Worm (Caenorhabditis elegans) whole organism, L1 larva: Measurements from ENCODE around the gene nas-7.

Source experiments
- Y116A8C.19 ChIP-seq: sonication (generic microtip); optimal IDR thresholded peaks from 2 replicates; lab custom pipeline; 2016; ENCODE audit warnings: missing compliant biosample characterization, missing genetic modification characterization, borderline replicate concordance
- ama-1 ChIP-seq: fragments of 150-350 bp; optimal IDR thresholded peaks from 2 replicates; lab custom pipeline; 2014
- ceh-8 ChIP-seq: fragments of 200-800 bp; sonication (Bioruptor generic); optimal IDR thresholded peaks from 2 replicates; lab custom pipeline; 2018; ENCODE audit warnings: mild to moderate bottlenecking, missing genetic modification characterization, moderate library complexity, missing compliant biosample characterization
- ceh-88 ChIP-seq: fragments of 200-800 bp; sonication (Bioruptor generic); IDR thresholded peaks from 2 replicates; pipeline ENCODE4 v1.3.6; 2022; ENCODE audit warnings: missing genetic modification characterization, missing compliant biosample characterization
- ces-1 ChIP-seq: fragments of 150-350 bp; optimal IDR thresholded peaks from 2 replicates; lab custom pipeline; 2014; ENCODE audit warnings: missing biosample characterization, missing genetic modification reagents, missing genetic modification characterization
- dpl-1 ChIP-seq, 3 experiments: fragments of 150-350 bp in 2 of 3; sonication (generic microtip) in 1 of 3; optimal IDR thresholded peaks; 2 replicates each; lab custom pipeline; 2014 to 2017; ENCODE audit warnings: missing biosample characterization in 3 of 3, missing genetic modification characterization in 3 of 3, missing genetic modification reagents in 3 of 3
- efl-1 ChIP-seq, 4 experiments: fragments of 150-350 bp; optimal IDR thresholded peaks in 3 of 4; peaks in 1 of 4; 1 replicate in 1 of 4; 2 replicates in 3 of 4; lab custom pipeline; 2014; ENCODE audit warnings: missing biosample characterization in 2 of 4, missing genetic modification characterization in 2 of 4, missing genetic modification reagents in 2 of 4
- efl-3 ChIP-seq: fragments of 200-800 bp; sonication (Bioruptor generic); optimal IDR thresholded peaks from 2 replicates; lab custom pipeline; 2018; ENCODE audit warnings: mild to moderate bottlenecking, missing genetic modification characterization, missing compliant biosample characterization
- egl-27 ChIP-seq, 2 experiments: fragments of 150-350 bp in 1 of 2; sonication (generic microtip); optimal IDR thresholded peaks; 3 replicates each; lab custom pipeline; 2017 to 2018; ENCODE audit warnings: missing biosample characterization in 2 of 2, missing genetic modification characterization in 2 of 2, missing genetic modification reagents in 2 of 2
- elt-2 ChIP-seq: sonication (generic microtip); optimal IDR thresholded peaks from 2 replicates; lab custom pipeline; 2016; ENCODE audit warnings: missing genetic modification characterization, mild to moderate bottlenecking, inconsistent platforms, missing compliant biosample characterization, missing genetic modification reagents
- elt-3 ChIP-seq, 6 experiments: fragments of 150-350 bp in 1 of 6; sonication (generic microtip); optimal IDR thresholded peaks; 2 replicates each; lab custom pipeline; 2017 to 2018; ENCODE audit warnings: missing biosample characterization in 6 of 6, missing genetic modification characterization in 6 of 6, inconsistent platforms in 1 of 6
- ets-5 ChIP-seq: fragments of 200-800 bp; sonication (Bioruptor generic); IDR thresholded peaks from 2 replicates; pipeline ENCODE4 v1.3.6; 2022; ENCODE audit warnings: missing genetic modification characterization, missing compliant biosample characterization
- fkh-8 ChIP-seq: sonication (generic microtip); optimal IDR thresholded peaks from 2 replicates; lab custom pipeline; 2016; ENCODE audit warnings: mild to moderate bottlenecking, missing genetic modification characterization, missing compliant biosample characterization
- grh-1 ChIP-seq: fragments of 200-800 bp; sonication (Bioruptor generic); IDR thresholded peaks from 2 replicates; pipeline ENCODE4 v1.3.6; 2022; ENCODE audit warnings: missing genetic modification reagents, missing genetic modification characterization, missing compliant biosample characterization
- lin-13 ChIP-seq: fragments of 150-350 bp; optimal IDR thresholded peaks from 2 replicates; lab custom pipeline; 2014; ENCODE audit warnings: missing biosample characterization, missing genetic modification reagents, missing genetic modification characterization
- lin-15B ChIP-seq: fragments of 150-350 bp; sonication (generic microtip); optimal IDR thresholded peaks from 3 replicates; lab custom pipeline; 2014; ENCODE audit warnings: missing biosample characterization, missing genetic modification characterization
- lin-35 ChIP-seq, 2 experiments: fragments of 150-350 bp; optimal IDR thresholded peaks; 2 replicates each; lab custom pipeline; 2014; ENCODE audit warnings: missing biosample characterization in 2 of 2, missing genetic modification characterization in 2 of 2, missing genetic modification reagents in 2 of 2
- lin-39 ChIP-seq: fragments of 150-350 bp; optimal IDR thresholded peaks from 2 replicates; lab custom pipeline; 2014; ENCODE audit warnings: missing biosample characterization, missing genetic modification reagents, missing genetic modification characterization
- lsy-2 ChIP-seq, 2 experiments: fragments of 150-350 bp; optimal IDR thresholded peaks; 2 replicates each; lab custom pipeline; 2014; ENCODE audit warnings: missing biosample characterization in 2 of 2, missing genetic modification characterization in 2 of 2
- mdl-1 ChIP-seq, 2 experiments: fragments of 150-350 bp; optimal IDR thresholded peaks; 2 replicates each; lab custom pipeline; 2014 to 2017; ENCODE audit warnings: missing biosample characterization in 2 of 2, missing genetic modification characterization in 2 of 2, inconsistent platforms in 1 of 2
- mep-1 ChIP-seq: fragments of 150-350 bp; optimal IDR thresholded peaks from 2 replicates; lab custom pipeline; 2014; ENCODE audit warnings: missing biosample characterization, missing genetic modification characterization
- nhr-19 ChIP-seq: fragments of 200-800 bp; sonication (Bioruptor generic); conservative IDR thresholded peaks from 2 replicates; pipeline ENCODE4 v1.3.6; 2022; ENCODE audit warnings: missing genetic modification characterization, missing compliant biosample characterization
- nhr-71 ChIP-seq: sonication (generic microtip); optimal IDR thresholded peaks from 2 replicates; lab custom pipeline; 2016; ENCODE audit warnings: mild to moderate bottlenecking, missing genetic modification characterization, moderate library complexity, missing compliant biosample characterization
- snpc-4 ChIP-seq: fragments of 150-350 bp; optimal IDR thresholded peaks from 2 replicates; lab custom pipeline; 2014; ENCODE audit warnings: missing biosample characterization, missing genetic modification characterization
- sox-4 ChIP-seq: sonication (generic microtip); optimal IDR thresholded peaks from 2 replicates; lab custom pipeline; 2016; ENCODE audit warnings: missing genetic modification characterization, missing compliant biosample characterization
- sptf-1 ChIP-seq: fragments of 150-350 bp; optimal IDR thresholded peaks from 2 replicates; lab custom pipeline; 2014; ENCODE audit warnings: missing biosample characterization, missing genetic modification characterization
- swsn-7 ChIP-seq: sonication (generic microtip); optimal IDR thresholded peaks from 2 replicates; lab custom pipeline; 2016; ENCODE audit warnings: missing genetic modification characterization, missing compliant biosample characterization
- tlp-1 ChIP-seq: fragments of 150-350 bp; optimal IDR thresholded peaks from 2 replicates; lab custom pipeline; 2014; ENCODE audit warnings: missing biosample characterization, missing genetic modification characterization
- unc-130 ChIP-seq: fragments of 150-350 bp; optimal IDR thresholded peaks from 2 replicates; lab custom pipeline; 2017; ENCODE audit warnings: missing biosample characterization, missing genetic modification characterization, inconsistent platforms
- unc-62 ChIP-seq: fragments of 150-350 bp; optimal IDR thresholded peaks from 2 replicates; lab custom pipeline; 2014; ENCODE audit warnings: missing biosample characterization, missing genetic modification reagents, missing genetic modification characterization
- unc-98 ChIP-seq: fragments of 200-800 bp; sonication (Bioruptor generic); IDR thresholded peaks from 2 replicates; pipeline ENCODE4 v1.3.6; 2022; ENCODE audit warnings: missing genetic modification characterization, missing compliant biosample characterization
- vab-15 ChIP-seq: sonication (generic microtip); optimal IDR thresholded peaks from 2 replicates; lab custom pipeline; 2017; ENCODE audit warnings: missing genotype, mild to moderate bottlenecking, missing genetic modification characterization, missing compliant biosample characterization
- zip-4 ChIP-seq: fragments of 200-800 bp; sonication (Bioruptor generic); optimal IDR thresholded peaks from 2 replicates; lab custom pipeline; 2018; ENCODE audit warnings: mild to moderate bottlenecking, missing genetic modification characterization, moderate library complexity, missing compliant biosample characterization

The nas-7 gene

ce11 chrII:7385442-7385841, 17.1 kb downstream of the nas-7 start, which contains the start of gene sre-3:
TSS of gene sre-3 (plus strand) at chrII:7385742.
- no peak for TF ChIP-seq vab-15 (tag; lab: Kevin White, UChicago)
- TF ChIP-seq snpc-4, result no peak
- TF ChIP-seq ces-1 (GFP tag; lab: Kevin White, UChicago), result no peak
- no peak for TF ChIP-seq sox-4 (tag; lab: Kevin White, UChicago)
- TF ChIP-seq zip-4 (GFP tag; lab: Kevin White, UChicago), result no peak
- no peak for TF ChIP-seq tlp-1
- no peak for TF ChIP-seq efl-3 (GFP tag; lab: Kevin White, UChicago)
- no peak for TF ChIP-seq ama-1 (lab: Kevin White, UChicago)
- no peak for TF ChIP-seq elt-3 (tag; optimal IDR thresholded peaks at IDR 0.05; lab: Kevin White, UChicago)
- no peak for TF ChIP-seq ceh-8
- no peak for TF ChIP-seq Y116A8C.19 (tag; lab: Kevin White, UChicago)
- TF ChIP-seq elt-2 (tag; lab: Kevin White, UChicago), result no peak
- no peak for TF ChIP-seq unc-98 (GFP tag; lab: Robert Waterston, UW)

DNA sequence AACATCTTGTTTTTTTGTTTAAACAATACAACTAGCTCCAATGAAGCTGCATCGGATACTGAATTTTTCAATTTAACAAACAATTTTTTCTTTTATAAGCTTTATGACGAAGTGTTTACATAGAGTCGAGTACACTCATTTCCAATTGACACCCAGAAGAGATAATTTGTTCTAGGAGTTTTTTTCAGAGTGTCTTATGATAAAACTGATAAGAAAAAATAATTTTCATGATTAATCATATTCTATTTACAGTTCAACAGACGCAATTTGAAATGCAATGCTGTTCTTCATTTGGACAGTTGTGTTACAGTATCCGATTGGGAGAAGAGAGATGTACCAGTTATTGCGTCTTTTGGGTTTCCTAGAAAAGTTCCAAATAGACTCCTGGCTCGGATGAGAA, 20.6 kb downstream of the nas-7 start:
- TF ChIP-seq lin-39 (tag; lab: Kevin White, UChicago), result no peak
- no peak for TF ChIP-seq efl-3 (GFP tag; lab: Kevin White, UChicago)

DNA sequence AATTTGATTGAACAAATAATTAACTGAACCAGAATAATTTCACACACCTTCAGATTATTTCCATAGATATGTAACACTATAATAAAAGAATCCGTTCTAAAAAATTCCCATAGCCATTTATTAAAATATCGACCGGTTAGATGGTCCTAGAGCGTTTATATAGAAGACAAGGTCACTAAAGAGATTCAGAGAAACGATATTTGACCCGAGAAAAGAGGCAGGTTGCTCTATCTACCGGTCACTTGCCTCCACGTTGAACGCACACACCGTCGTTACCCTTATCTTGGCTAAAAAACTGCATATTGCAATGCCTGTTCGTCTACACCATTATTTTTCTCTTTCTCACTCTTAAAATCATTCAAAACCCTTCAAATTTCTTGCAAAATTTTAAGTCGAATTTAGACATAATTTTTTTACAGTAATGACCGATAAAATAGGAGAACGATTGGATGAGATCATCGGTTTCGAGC, 21.3 kb downstream of the nas-7 start, which contains the start of gene C07D10.5:
C07D10.5 (plus strand) TSS at position 420 of the 470 bp plus-strand sequence.
- no peak for TF ChIP-seq lin-15B (tag; lab: Kevin White, UChicago)
- TF ChIP-seq nhr-19 (GFP tag; lab: Robert Waterston, UW), result no peak
- no peak for TF ChIP-seq tlp-1
- TF ChIP-seq lsy-2 (tag; optimal IDR thresholded peaks at IDR 0.05; lab: Kevin White, UChicago), result no peak
- TF ChIP-seq fkh-8 (tag; lab: Kevin White, UChicago), result no peak
- TF ChIP-seq lin-13 (GFP tag; lab: Kevin White, UChicago), result no peak
- TF ChIP-seq unc-62 (GFP tag; lab: Kevin White, UChicago), result no peak
- no peak for TF ChIP-seq ets-5 (GFP tag; lab: Robert Waterston, UW)
- TF ChIP-seq swsn-7 (tag; lab: Kevin White, UChicago), result no peak
- no peak for TF ChIP-seq lin-35 (GFP tag; optimal IDR thresholded peaks at IDR 0.05; lab: Kevin White, UChicago)
- TF ChIP-seq ceh-88 (GFP tag; lab: Robert Waterston, UW), result no peak
- no peak for TF ChIP-seq lin-39 (tag; lab: Kevin White, UChicago)

ce11 chrII:7379021-7379420, 23.5 kb downstream of the nas-7 start, which contains the start of gene C07D10.6:
TSS of gene C07D10.6 (plus strand) at chrII:7379321.
- no peak for TF ChIP-seq nhr-71 (tag; lab: Kevin White, UChicago)
- TF ChIP-seq egl-27 (tag; optimal IDR thresholded peaks at IDR 0.05; lab: Kevin White, UChicago), result no peak
- no peak for TF ChIP-seq mep-1 (tag; lab: Kevin White, UChicago)
- no peak for TF ChIP-seq unc-130 (tag; lab: Kevin White, UChicago)
- TF ChIP-seq grh-1 (GFP tag; lab: Robert Waterston, UW), result no peak
- TF ChIP-seq efl-3 (GFP tag; lab: Kevin White, UChicago), result no peak
- TF ChIP-seq mdl-1 (tag; optimal IDR thresholded peaks at IDR 0.05; lab: Kevin White, UChicago), result no peak
- TF ChIP-seq ceh-88 (GFP tag; lab: Robert Waterston, UW), result no peak
- TF ChIP-seq ceh-8, result no peak
- TF ChIP-seq nhr-19 (GFP tag; lab: Robert Waterston, UW), result no peak
- TF ChIP-seq sptf-1, result no peak
- TF ChIP-seq, all 84 proteins: peak for 0

DNA sequence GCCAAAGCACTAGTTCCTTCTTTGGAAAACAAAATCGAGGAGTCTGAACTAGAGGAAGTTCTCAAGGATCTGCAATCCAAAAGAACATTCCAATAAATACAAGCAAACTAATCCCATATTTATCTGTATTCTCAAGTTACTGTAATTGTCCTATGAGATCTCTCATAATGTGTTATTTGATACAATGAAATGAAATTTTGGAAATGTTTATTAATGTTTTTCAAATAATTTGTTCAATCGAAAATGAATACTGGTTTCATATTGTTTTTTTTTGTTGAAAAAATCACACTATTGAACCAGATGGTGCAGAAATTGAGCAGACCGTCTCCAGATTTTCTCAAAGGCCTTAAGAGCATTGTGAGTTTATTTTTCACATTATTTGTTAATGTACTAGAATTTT, 27.5 kb downstream of the nas-7 start, which contains the start of gene F43E2.1:
F43E2.1 (plus strand) TSS at position 301 of the 400 bp plus-strand sequence.
- TF ChIP-seq efl-1 (optimal IDR thresholded peaks at IDR 0.05; lab: Kevin White, UChicago), result no peak
- TF ChIP-seq efl-1 (GFP tag; optimal IDR thresholded peaks at IDR 0.05 in 1 of 2; lab: Kevin White, UChicago), result peak in 1 of 2 experiments; percentile 79
- no peak for TF ChIP-seq dpl-1 (GFP tag; optimal IDR thresholded peaks at IDR 0.05; lab: Kevin White, UChicago)
